Fruit fly (Drosophila melanogaster): ENCODE data around the gene Or98b.
A peak's percentile ranks its signal among the peaks of the same experiment; 100 is the strongest.

The Or98b gene

dm6 chr3R:28327132-28327531, 24.9 kb upstream of the Or98b start (continued):
- TF ChIP-seq mam (GFP tag; optimal IDR thresholded peaks at IDR 0.05) (peak; percentile 11), CG3407 (GFP tag; optimal IDR thresholded peaks at IDR 0.05) (peak; percentile 19), CG3838 (GFP tag; optimal IDR thresholded peaks at IDR 0.05) (no peak), TFAM (GFP tag; optimal IDR thresholded peaks at IDR 0.05) (no peak), zen (tag; optimal IDR thresholded peaks at IDR 0.05) (no peak), Ssrp (tag; optimal IDR thresholded peaks at IDR 0.05) (peak; percentile 19), NFAT (GFP tag; IDR thresholded peaks at IDR 0.05) (no peak), HHEX (GFP tag; optimal IDR thresholded peaks at IDR 0.05) (no peak), nerfin-1 (tag; optimal IDR thresholded peaks at IDR 0.05) (no peak), peb (GFP tag; IDR thresholded peaks at IDR 0.05) (no peak), pfk (GFP tag; optimal IDR thresholded peaks at IDR 0.05) (no peak), lab (GFP tag; optimal IDR thresholded peaks at IDR 0.05) (no peak), knrl (GFP tag; IDR thresholded peaks at IDR 0.05; ENCODE audit: partially characterized antibody) (no peak), CG10431 (GFP tag; optimal IDR thresholded peaks at IDR 0.05) (no peak), MTF-1 (GFP tag; optimal IDR thresholded peaks at IDR 0.05; ENCODE audit: borderline replicate concordance) (no peak), CG11696 (GFP tag; IDR thresholded peaks at IDR 0.05) (no peak), zfh2 (GFP tag; optimal IDR thresholded peaks at IDR 0.05) (no peak), bsh (GFP tag; optimal IDR thresholded peaks at IDR 0.05) (peak in 1 of 2 experiments; percentile 58), bab2 (GFP tag; optimal IDR thresholded peaks at IDR 0.05) (peak; percentile 9), CG4282 (GFP tag; optimal IDR thresholded peaks at IDR 0.05) (no peak), CG10321 (GFP tag; IDR thresholded peaks at IDR 0.05) (no peak), Hr78 (GFP tag; optimal IDR thresholded peaks at IDR 0.05) (no peak), Max (GFP tag; optimal IDR thresholded peaks at IDR 0.05) (no peak), Usf (GFP tag; optimal IDR thresholded peaks at IDR 0.05) (no peak), hkb (optimal IDR thresholded peaks at IDR 0.05) (no peak), hkb (GFP tag; IDR thresholded peaks at IDR 0.05) (no peak), MESR4 (GFP tag; optimal IDR thresholded peaks at IDR 0.05) (no peak), CG7839 (tag; optimal IDR thresholded peaks at IDR 0.05) (peak; percentile 64), H15 (GFP tag; IDR thresholded peaks at IDR 0.05) (no peak), CG34422 (GFP tag; IDR thresholded peaks at IDR 0.05) (no peak), Eip74EF (GFP tag; optimal IDR thresholded peaks at IDR 0.05) (no peak), CG7963 (GFP tag; IDR thresholded peaks at IDR 0.05; ENCODE audit: partially characterized antibody) (no peak), ash1 (GFP tag; optimal IDR thresholded peaks at IDR 0.05) (no peak), pros (GFP tag; optimal IDR thresholded peaks at IDR 0.05) (no peak), CG34376 (GFP tag; optimal IDR thresholded peaks at IDR 0.05) (no peak), CG13296 (GFP tag; optimal IDR thresholded peaks at IDR 0.05) (no peak), CG12744 (GFP tag; optimal IDR thresholded peaks at IDR 0.05) (peak; percentile 36), dpn (GFP tag; optimal IDR thresholded peaks at IDR 0.05) (peak; percentile 5 to 36), Lhr (GFP tag; optimal IDR thresholded peaks at IDR 0.05) (no peak), HmgD (GFP tag; optimal IDR thresholded peaks at IDR 0.05) (no peak), CG7928 (GFP tag; optimal IDR thresholded peaks at IDR 0.05) (peak; percentile 8), CG13624 (GFP tag; optimal IDR thresholded peaks at IDR 0.05) (no peak), repo (GFP tag; optimal IDR thresholded peaks at IDR 0.05) (no peak), CHES-1-like (GFP tag; optimal IDR thresholded peaks at IDR 0.05) (no peak), sisA (GFP tag; IDR thresholded peaks at IDR 0.05) (no peak), wor (GFP tag; IDR thresholded peaks at IDR 0.05) (no peak), GATAe (GFP tag; conservative IDR thresholded peaks at IDR 0.05) (no peak), CG15073 (GFP tag; optimal IDR thresholded peaks at IDR 0.05) (no peak), vfl (GFP tag; optimal IDR thresholded peaks at IDR 0.05) (no peak), CG3065 (GFP tag; optimal IDR thresholded peaks at IDR 0.05) (no peak), ac (GFP tag; optimal IDR thresholded peaks at IDR 0.05) (no peak)
